Worm (Caenorhabditis elegans) whole organism, midembryonic: ENCODE results near the gene T24A6.1.

Source experiments
- T22C8.4 ChIP-seq: fragments of 200-800 bp; sonication (Bioruptor generic); IDR thresholded peaks from 2 replicates; pipeline ENCODE4 v1.3.6; 2022; ENCODE audit warnings: missing genetic modification characterization, missing compliant biosample characterization
- cog-1 ChIP-seq: sonication (generic microtip); optimal IDR thresholded peaks from 2 replicates; lab custom pipeline; 2016; ENCODE audit warnings: missing genetic modification characterization, missing compliant biosample characterization
- flt-1 ChIP-seq: fragments of 200-800 bp; sonication (Bioruptor generic); IDR thresholded peaks from 2 replicates; pipeline ENCODE4 v1.3.6; 2022; ENCODE audit warnings: missing genetic modification characterization, missing compliant biosample characterization
- klf-2 ChIP-seq: fragments of 200-800 bp; sonication (Bioruptor generic); conservative IDR thresholded peaks from 2 replicates; pipeline ENCODE4 v1.3.6; 2022; ENCODE audit warnings: missing genetic modification reagents, missing genetic modification characterization, missing compliant biosample characterization
- ref-1 ChIP-seq: fragments of 200-800 bp; sonication (Bioruptor generic); conservative IDR thresholded peaks from 2 replicates; pipeline ENCODE4 v1.3.6; 2022; ENCODE audit warnings: missing genetic modification reagents, missing genetic modification characterization, missing compliant biosample characterization
- tab-1 ChIP-seq: fragments of 200-800 bp; sonication (Bioruptor generic); IDR thresholded peaks from 2 replicates; pipeline ENCODE4 v1.3.6; 2022; ENCODE audit warnings: missing genetic modification characterization, missing compliant biosample characterization
- ztf-23 ChIP-seq: fragments of 200-800 bp; sonication (Bioruptor generic); IDR thresholded peaks from 2 replicates; pipeline ENCODE4 v1.3.6; 2022; ENCODE audit warnings: missing genetic modification reagents, missing genetic modification characterization, missing compliant biosample characterization
- ztf-29 ChIP-seq: fragments of 200-800 bp; sonication (Bioruptor generic); IDR thresholded peaks from 2 replicates; pipeline ENCODE4 v1.3.6; 2022; ENCODE audit warnings: missing genetic modification reagents, missing genetic modification characterization, missing compliant biosample characterization

- TF ChIP-seq flt-1 (GFP tag; lab: Robert Waterston, UW) (no peak), ref-1 (no peak), tab-1 (GFP tag; lab: Robert Waterston, UW) (no peak), cog-1 (tag; lab: Kevin White, UChicago) (no peak), klf-2 (GFP tag; lab: Robert Waterston, UW) (no peak), T22C8.4 (GFP tag; lab: Robert Waterston, UW) (no peak), ztf-23 (GFP tag; lab: Robert Waterston, UW) (no peak), ztf-29 (no peak)
These were observed 41.7 kb downstream of the T24A6.1 start, which contains the start of gene T22F3.7 for ce11 chrV:3600570-3600969.
